Worm (Caenorhabditis elegans): Measurements from ENCODE around the gene best-23.

ce11 chrII:7887295-7887694, 20.1 kb downstream of the best-23 start:
- no peak for TF ChIP-seq flt-1 (GFP tag; IDR thresholded peaks at IDR 0.05)
- TF ChIP-seq F13C5.2 (tag; optimal IDR thresholded peaks at IDR 0.05): no peak
- TF ChIP-seq ceh-36 (tag; optimal IDR thresholded peaks at IDR 0.05): no peak
- no peak for TF ChIP-seq hmbx-1 (tag; optimal IDR thresholded peaks at IDR 0.05)
- no peak for TF ChIP-seq ama-1 (optimal IDR thresholded peaks at IDR 0.05)
- TF ChIP-seq tbx-11 (GFP tag; IDR thresholded peaks at IDR 0.05): no peak
- no peak for TF ChIP-seq hmg-4 (GFP tag; optimal IDR thresholded peaks at IDR 0.05)
